Worm (Caenorhabditis elegans) whole organism, L4/young adult: ENCODE results near the gene lpl-1.

Experiments
- W03F9.2 ChIP-seq: fragments of 150-350 bp; optimal IDR thresholded peaks from 2 replicates; lab custom pipeline; 2014; ENCODE audit warnings: missing biosample characterization, missing genetic modification characterization
- dao-5 ChIP-seq: sonication (generic microtip); optimal IDR thresholded peaks from 2 replicates; lab custom pipeline; 2016; ENCODE audit warnings: missing genotype, missing genetic modification characterization, moderate library complexity, missing compliant biosample characterization
- him-1 ChIP-seq: sonication (generic microtip); optimal IDR thresholded peaks from 2 replicates; lab custom pipeline; 2016; ENCODE audit warnings: missing genotype, missing genetic modification reagents, missing genetic modification characterization, missing compliant biosample characterization

ce11 chrIV:9079330-9079729, 14.5 kb downstream of the lpl-1 start:
- TF ChIP-seq him-1 (tag; lab: Kevin White, UChicago) (no peak), dao-5 (tag; lab: Kevin White, UChicago) (no peak), W03F9.2 (tag; lab: Kevin White, UChicago) (no peak)
